Fruit fly (Drosophila melanogaster): ENCODE data around the gene CG11593.
A peak's percentile ranks its signal among the peaks of the same experiment; 100 is the strongest.

CG11593 gene

DNA sequence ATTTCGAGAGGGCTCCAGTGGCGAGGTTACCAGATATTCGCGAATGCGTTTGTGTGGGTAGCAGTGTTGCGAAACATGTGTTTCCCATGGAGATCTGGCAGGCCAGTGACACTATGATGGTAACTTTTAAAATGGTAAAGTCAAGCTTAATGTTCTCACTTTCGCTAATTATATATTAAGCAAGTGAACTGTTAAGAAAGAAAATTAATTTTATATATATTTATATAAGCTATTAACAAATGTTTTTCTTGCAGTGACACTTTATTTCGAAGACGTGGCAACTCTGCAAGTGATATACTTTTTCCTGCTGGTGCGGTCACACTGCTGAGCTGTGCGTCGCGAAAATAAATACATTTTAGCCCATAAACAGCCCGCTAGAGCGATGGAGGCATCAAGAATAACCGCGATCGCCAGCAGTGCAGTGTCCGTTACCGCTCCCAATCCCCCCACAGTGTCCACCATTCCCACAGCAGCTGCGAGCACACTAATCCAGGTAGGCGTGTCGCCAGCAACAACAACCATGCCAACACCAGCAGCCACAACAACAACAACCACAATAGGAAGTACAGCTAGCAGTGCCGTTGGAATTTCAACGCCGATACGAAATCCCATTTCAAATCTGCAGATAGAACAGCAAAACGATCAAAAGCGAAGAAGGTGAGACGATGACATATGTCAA, at the start of gene CG11593, which contains the start of gene Rcd5:
CG11593 (minus strand) TSS at position 236 of the 679 bp plus-strand sequence.
Rcd5 (plus strand) TSS at position 283 of the 679 bp plus-strand sequence.
- TF ChIP-seq CG17801 (GFP tag; optimal IDR thresholded peaks at IDR 0.05; ENCODE audit: partially characterized antibody), result peak; percentile 23

DNA sequence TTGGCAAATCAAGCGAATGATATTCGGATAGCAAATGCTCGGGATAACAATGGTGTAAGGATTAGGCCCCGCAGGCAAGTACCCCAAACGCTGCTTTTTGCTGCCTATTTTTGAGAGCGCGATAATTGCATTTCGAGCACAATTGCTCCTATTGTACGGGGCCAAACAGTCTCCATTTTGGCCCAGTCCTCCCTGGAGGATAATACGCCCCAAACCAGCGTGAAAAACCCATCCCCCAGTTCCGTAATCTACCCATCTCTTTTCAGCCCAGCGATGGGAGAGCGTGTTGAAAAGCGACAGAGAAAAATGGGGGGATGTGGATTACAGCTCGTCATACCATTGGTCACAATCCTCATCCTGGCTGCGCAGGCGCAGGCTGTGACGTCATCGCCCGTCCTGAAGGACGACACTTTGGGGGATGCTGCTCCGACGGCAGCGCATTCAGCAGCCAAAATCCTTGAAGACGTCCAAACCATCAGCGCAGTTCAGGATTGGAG, 48.5 kb upstream of the CG11593 start, which contains the start of gene Gad1:
Gad1 (minus strand) TSS at position 51 of the 497 bp plus-strand sequence.
- TF ChIP-seq CG17801 (GFP tag; optimal IDR thresholded peaks at IDR 0.05; ENCODE audit: partially characterized antibody), result no peak

DNA sequence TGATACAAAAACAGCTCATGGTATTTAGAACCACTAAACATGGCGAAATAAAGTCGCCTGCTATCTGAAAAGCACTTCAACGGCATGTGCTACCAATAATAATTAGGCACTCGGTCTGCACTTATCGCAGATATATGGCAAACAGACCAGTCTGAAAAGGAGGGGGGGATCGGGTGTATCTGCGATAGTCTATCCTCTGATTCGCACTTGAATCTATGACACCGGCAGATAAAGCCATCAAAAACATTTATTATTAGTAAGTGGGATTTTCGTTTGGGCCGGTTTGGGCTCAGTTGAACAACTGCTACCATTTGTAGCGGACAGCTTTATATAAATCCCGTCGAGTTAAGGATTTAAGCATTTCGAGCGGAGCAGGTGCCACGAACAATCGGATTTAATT, 47.0 kb upstream of the CG11593 start, which contains the start of gene CG14989:
CG14989 (plus strand) TSS at position 301 of the 400 bp plus-strand sequence.
- no peak for TF ChIP-seq CG17801 (GFP tag; optimal IDR thresholded peaks at IDR 0.05; ENCODE audit: partially characterized antibody)

DNA sequence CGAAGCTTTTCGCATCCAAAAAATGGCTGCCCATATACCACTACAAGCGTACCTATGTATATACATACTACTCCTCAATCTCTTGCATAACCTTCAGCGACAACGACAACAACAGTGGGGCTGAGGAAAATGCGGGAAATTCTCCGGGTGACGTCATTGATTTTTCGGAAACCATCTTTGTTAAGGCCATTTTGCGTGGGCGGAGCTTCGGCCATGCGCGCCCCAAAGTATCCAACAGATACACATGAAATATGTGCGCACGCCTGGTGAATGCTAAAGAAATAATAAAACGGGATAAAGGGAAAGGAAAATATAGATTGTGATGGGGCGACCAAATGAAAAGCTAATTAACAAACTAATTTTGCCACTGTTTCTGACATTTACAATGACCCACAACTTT, 45.6 kb upstream of the CG11593 start:
- TF ChIP-seq CG17801 (GFP tag; optimal IDR thresholded peaks at IDR 0.05; ENCODE audit: partially characterized antibody), result no peak

DNA sequence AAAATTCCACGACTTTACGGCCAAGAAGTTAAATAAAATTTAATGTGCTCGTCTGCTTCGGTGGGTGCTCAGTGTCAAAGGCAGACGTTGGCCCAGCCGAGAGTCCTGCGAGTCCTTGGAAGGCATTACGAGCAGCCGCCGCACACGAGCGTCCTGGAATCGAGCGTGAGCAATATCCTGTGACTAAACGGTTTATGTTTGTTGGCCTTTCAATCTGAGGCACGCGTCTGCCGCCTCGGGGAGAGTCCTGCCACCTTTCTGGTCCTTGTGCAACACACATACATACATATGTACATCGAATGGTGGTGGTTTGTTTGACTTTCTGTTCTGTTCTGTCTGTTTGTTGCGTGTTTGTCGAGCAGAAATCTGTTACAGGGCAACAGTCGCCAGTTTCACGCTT, 43.2 kb upstream of the CG11593 start:
- TF ChIP-seq CG17801 (GFP tag; optimal IDR thresholded peaks at IDR 0.05; ENCODE audit: partially characterized antibody), result no peak

DNA sequence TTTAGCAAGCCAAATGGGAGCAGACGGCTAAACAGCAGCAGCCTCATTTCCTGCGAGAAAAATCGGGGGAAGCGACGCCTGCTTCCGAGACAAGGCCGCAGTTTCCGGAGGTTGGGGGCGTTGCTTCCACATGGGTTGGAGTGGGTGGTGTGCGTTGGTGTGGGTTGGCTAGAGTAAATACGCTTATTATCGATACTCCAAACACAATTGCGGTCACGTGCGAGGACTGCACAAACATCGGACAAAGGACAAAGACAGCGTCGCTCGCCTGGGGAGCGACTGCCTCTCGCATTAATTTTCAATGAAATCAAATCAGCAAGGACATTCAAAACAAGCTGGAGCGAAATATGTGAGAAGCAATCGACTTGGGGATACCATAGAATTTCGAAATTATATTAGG, 41.0 kb upstream of the CG11593 start:
- TF ChIP-seq CG17801 (GFP tag; optimal IDR thresholded peaks at IDR 0.05; ENCODE audit: partially characterized antibody), result no peak

DNA sequence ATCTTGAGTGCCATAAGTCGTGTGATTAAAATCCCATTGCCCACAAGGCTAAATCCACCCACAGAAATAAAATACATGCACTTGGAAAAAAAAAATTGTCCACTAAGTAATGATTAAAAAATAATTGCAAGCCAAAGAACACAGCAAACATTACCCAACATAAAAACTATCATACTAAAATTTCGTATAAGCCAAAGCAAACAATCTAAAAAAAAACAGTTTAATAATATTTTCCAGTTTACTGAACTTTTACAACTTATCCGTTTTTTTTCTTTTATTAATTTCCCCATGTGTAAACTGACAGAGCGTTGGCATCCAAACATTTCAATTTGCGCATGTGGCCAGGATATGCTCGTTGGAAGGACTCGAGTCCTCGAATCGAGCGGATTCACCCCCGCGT, 40.0 kb upstream of the CG11593 start:
- TF ChIP-seq CG17801 (GFP tag; optimal IDR thresholded peaks at IDR 0.05; ENCODE audit: partially characterized antibody), result no peak

DNA sequence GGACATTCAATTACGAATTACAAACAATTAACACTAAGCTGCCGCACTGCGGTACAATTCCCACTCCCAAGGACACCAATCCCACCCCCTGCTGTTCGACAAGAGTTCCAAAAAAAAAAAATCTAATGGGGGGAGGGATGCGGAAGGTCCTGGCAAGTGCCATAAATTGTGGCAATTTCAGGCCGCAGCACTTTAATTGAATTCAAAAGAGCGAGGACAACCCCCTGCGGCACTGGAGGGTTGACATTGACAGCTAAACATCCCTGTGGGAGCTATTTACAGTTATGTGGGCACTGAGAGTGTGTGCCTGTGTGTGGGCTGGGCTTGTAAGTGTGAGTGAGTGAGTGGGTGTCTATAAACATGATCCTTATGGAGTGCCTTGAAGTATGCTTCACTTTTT, 36.6 kb upstream of the CG11593 start:
- TF ChIP-seq CG17801 (GFP tag; optimal IDR thresholded peaks at IDR 0.05; ENCODE audit: partially characterized antibody), result no peak

DNA sequence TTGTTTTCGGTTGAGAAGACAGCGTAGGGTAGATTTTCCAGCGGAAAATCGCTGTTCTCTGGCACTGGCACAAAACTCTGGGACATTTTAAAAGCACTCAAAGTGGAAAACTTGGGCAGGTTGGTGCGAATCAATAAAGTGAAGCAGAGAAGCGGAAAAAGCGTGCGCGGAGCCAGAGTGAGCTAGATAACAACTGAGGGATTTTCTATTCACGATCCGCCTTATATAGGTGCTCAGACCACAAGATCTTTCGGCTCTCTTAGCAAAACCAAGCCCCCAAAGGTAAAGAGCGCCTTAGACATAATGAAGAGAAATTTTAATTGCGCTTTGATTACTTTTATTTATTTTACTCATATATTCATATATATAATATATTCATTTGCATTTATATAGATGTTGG, 33.5 kb upstream of the CG11593 start, which contains the start of gene Faa:
Faa (minus strand) TSS at position 200 of the 400 bp plus-strand sequence.
- no peak for TF ChIP-seq CG17801 (GFP tag; optimal IDR thresholded peaks at IDR 0.05; ENCODE audit: partially characterized antibody)

DNA sequence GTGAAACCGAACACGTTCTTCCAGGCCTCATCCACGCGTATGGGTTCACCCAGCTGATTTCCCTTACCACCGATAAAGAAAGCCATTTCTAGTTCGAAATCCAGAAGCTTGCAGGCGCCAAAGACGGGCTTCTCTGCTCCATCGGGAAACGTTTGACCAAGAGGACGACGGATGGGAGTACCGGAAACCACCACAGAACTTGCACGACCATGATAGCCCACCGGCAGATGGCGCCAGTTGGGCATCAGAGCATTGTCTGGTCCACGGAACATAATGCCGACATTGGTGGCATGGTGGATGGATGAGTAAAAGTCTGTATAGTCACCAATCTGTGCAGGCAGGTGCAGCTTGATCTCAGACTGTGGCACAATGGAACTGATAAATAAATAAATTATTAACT, 32.4 kb upstream of the CG11593 start:
- TF ChIP-seq CG17801 (GFP tag; optimal IDR thresholded peaks at IDR 0.05; ENCODE audit: partially characterized antibody), result no peak

DNA sequence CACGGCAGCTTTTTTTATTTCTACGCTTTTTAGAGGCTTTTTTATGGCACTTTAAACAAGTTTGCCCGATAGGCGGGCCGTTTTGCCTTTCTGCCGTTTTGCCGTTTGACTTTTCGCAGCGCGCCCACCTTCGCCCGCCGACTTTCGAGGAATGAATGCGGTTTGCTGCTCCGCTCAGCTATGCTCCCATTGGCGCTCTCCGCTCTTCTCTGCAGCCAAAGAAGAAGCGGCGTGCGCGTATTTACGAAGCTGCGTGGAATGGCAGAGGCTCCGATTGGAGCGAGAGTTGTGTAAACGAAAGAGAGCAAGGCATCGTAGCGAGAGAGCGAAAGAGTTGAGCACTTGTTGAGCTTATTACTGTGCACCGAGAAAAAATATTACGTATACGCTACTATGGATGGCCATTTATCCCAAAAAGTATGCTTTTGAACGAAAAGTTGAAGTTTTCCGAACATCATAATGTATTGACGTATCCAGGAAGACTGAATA, 31.3 kb upstream of the CG11593 start, which contains the start of gene wit:
wit (minus strand) TSS at position 157 of the 489 bp plus-strand sequence.
- peak; percentile 66 for TF ChIP-seq CG17801 (GFP tag; optimal IDR thresholded peaks at IDR 0.05; ENCODE audit: partially characterized antibody)

DNA sequence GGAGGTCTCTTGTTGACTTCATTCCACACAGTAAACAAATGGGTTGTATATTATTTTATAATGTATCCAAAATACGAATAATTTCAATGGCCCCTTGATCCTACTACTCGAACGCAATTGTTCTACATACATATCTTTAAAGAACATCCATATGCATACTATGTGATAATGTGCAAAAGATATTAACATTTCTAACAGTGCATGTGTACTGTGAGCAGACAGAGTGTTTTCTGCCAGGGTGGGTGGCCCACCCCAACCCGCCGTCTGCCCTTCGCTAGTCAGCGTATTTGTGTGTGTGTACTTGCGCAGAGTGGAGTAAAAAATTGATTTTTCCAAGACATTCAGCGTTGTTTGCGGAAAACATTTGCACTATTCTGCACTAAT, 30.7 kb upstream of the CG11593 start:
- no peak for TF ChIP-seq CG17801 (GFP tag; optimal IDR thresholded peaks at IDR 0.05; ENCODE audit: partially characterized antibody)

DNA sequence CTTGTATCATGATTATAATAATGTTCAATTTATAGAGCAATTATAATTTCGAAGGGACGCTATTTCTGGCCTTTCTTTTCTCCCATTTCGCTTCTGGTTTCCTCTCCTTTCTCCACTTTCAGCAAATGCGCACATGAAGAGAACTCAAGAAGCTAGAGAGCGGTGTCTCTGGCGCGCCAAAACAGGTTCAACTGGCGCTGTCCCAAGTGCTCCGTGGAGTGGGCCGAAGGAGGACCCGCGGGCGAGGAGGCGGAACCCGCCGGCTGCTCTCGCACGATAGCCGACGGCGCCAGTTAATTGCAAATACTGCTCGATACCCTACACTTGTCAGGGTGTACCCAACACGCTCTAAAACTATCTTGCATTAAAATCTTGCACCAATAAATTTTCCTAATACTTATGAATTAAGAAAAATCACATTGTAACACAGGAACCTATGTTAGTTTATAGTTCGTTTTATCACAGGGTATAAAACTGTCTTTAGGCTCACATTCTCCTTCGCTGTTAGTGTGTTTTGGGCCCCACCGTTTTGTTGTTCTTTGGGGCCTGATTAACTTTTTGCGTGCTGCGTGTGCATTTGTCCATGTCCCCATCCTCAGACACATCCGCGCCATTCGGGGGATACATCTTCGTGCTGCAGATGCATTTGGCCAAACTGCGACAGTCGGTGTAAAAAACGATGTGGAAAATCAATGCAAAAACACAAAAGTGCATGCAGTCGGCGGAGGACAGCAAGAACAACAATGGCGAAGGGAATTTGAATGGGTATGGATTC, 30.1 kb upstream of the CG11593 start:
- peak; percentile 65 for TF ChIP-seq CG17801 (GFP tag; optimal IDR thresholded peaks at IDR 0.05; ENCODE audit: partially characterized antibody)

DNA sequence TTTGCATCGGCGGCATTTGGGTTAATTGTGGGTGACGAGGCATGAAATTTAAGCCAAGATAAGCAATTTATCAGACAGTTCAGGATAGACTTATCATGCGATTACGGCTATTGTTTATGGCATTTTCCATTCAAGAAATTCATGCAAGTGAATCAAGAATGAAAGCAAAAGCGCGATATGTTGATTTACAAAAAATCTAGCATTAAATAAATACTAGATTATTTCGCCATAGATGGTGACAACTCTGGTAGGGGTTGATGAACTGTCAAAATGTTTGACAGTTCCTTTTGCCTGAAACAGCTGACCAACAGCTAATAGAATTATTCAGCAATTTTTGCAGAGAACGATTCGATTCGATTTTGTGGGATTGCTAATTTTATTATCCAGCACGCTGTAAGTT, 28.8 kb upstream of the CG11593 start, which contains the start of gene CG32259:
CG32259 (plus strand) TSS at position 301 of the 400 bp plus-strand sequence.
- no peak for TF ChIP-seq CG17801 (GFP tag; optimal IDR thresholded peaks at IDR 0.05; ENCODE audit: partially characterized antibody)

DNA sequence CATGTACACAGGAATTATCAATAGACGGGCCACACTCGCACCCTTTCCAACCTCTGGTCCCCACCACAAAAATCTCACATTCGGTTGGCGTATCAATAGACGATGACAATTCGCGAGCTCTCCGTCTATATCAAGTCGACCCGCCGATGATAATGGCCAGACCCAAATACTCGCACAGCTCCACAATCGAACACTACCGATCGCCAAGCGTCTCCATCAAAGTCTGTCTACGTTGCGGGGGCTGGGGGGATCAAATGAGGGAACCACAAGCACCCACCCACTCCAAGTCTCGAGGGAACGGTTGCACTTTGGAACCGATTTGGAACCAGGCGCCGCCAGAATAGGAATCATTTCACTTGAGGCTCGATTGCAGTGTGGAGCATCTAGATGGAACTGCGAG, 28.1 kb upstream of the CG11593 start:
- TF ChIP-seq CG17801 (GFP tag; optimal IDR thresholded peaks at IDR 0.05; ENCODE audit: partially characterized antibody), result no peak
